In the genomic region with DNA sequence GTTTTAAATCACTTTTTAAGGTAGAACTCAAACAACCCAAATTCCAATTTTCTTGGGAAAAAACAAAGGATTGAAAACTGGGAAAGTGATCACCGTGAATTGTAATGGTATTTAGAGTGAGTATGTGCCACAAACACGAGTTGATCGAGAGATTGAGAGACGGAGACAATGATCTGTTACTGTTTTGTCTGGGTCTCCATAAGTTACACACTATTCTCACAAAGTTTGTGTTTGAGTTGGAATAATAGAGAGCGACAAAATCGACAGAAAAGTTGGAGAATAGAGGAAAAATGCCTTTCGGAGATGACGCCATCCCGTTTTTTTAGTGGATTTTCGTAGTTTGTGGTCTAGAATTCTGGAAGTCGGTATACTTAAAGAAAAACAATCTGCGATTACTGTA, we compare ENCODE assay signal across 3 worm cellular contexts.
TF ChIP-seq lines count a peak whose summit lies in the region.

TSS of gene nhr-7 (minus strand) at position 101 of the 400 bp plus-strand sequence.

TF ChIP-seq in whole organism, L1 larva, 84 proteins besides CTCF, POLR2A, EP300 and RAD21:
- no peak for TF ChIP-seq unc-130 (tag; optimal IDR thresholded peaks at IDR 0.05; lab: Kevin White, UChicago)
- peak; percentile 28 for TF ChIP-seq nhr-77 (tag; optimal IDR thresholded peaks at IDR 0.05; lab: Kevin White, UChicago)

TF ChIP-seq in whole organism, L2 larva, 48 proteins besides CTCF, POLR2A, EP300 and RAD21:
- peak; percentile 32 for TF ChIP-seq nhr-129 (tag; optimal IDR thresholded peaks at IDR 0.05; lab: Kevin White, UChicago)
- TF ChIP-seq Y55F3AM.14 (GFP tag; optimal IDR thresholded peaks at IDR 0.05; lab: Kevin White, UChicago), result no peak

TF ChIP-seq in whole organism, L3 larva, 47 proteins besides CTCF, POLR2A, EP300 and RAD21:
- TF ChIP-seq pha-4 (tag; optimal IDR thresholded peaks at IDR 0.05; lab: Kevin White, UChicago) (peak; percentile 72), ama-1 (optimal IDR thresholded peaks at IDR 0.05; lab: Kevin White, UChicago) (no peak)

Comparison
In these comparisons a context has a peak if more than half of its experiments do, and no peak if none do; other contexts are left out.
1. Of the 22 proteins assayed by ChIP-seq in both whole organism, L1 larva and whole organism, L2 larva: peak only in whole organism, L1 larva: nhr-77; only in whole organism, L2 larva: none; in both: none; in neither: 21.